Worm (Caenorhabditis elegans) whole organism, dauer: ENCODE measurements around the gene erp-44.2.

Experiments used
- unc-62 ChIP-seq: sonication (generic microtip); optimal IDR thresholded peaks from 2 replicates; lab custom pipeline; 2017; ENCODE audit warnings: missing biosample characterization, missing genetic modification reagents, missing genetic modification characterization

The erp-44.2 gene

ce11 chrIV:7834625-7835228, at the start of gene erp-44.2:
TSS of gene erp-44.2 (minus strand) at chrIV:7834675.
- TF ChIP-seq unc-62: no peak

- TF ChIP-seq unc-62: no peak
Measured at ce11 chrIV:7881726-7882125, 47.3 kb upstream of the erp-44.2 start, which contains the start of gene atic-1. TSS of gene atic-1 (plus strand) at chrIV:7882026.

- TF ChIP-seq unc-62: no peak
Measured at ce11 chrIV:7881166-7881565, 46.7 kb upstream of the erp-44.2 start.

ce11 chrIV:7879017-7879416, 44.5 kb upstream of the erp-44.2 start, which contains the start of gene srt-73:
TSS of gene srt-73 (plus strand) at chrIV:7879317.
- no peak for TF ChIP-seq unc-62

- no peak for TF ChIP-seq unc-62
Measured at ce11 chrIV:7877781-7878180, 43.3 kb upstream of the erp-44.2 start, which contains the start of gene kin-26. TSS of gene kin-26 (minus strand) at chrIV:7877881.

ce11 chrIV:7877255-7877654, 42.8 kb upstream of the erp-44.2 start:
- no peak for TF ChIP-seq unc-62

ce11 chrIV:7870451-7870850, 36.0 kb upstream of the erp-44.2 start, which contains the start of gene T06C10.3:
TSS of gene T06C10.3 (plus strand) at chrIV:7870751.
- TF ChIP-seq unc-62: no peak

- no peak for TF ChIP-seq unc-62
Measured at ce11 chrIV:7868607-7869006, 34.1 kb upstream of the erp-44.2 start, which contains the start of gene flp-10. TSS of gene flp-10 (plus strand) at chrIV:7868907.

- TF ChIP-seq unc-62: no peak
Measured at ce11 chrIV:7851291-7851690, 16.8 kb upstream of the erp-44.2 start.

- TF ChIP-seq unc-62: no peak
Measured at ce11 chrIV:7850329-7850728, 15.9 kb upstream of the erp-44.2 start.

ce11 chrIV:7849235-7849634, 14.8 kb upstream of the erp-44.2 start:
- TF ChIP-seq unc-62: no peak

ce11 chrIV:7846386-7846785, 11.9 kb upstream of the erp-44.2 start, which contains the start of gene C06A6.2:
TSS of gene C06A6.2 (plus strand) at chrIV:7846622.
- no peak for TF ChIP-seq unc-62

ce11 chrIV:7845585-7845984, 11.1 kb upstream of the erp-44.2 start:
- TF ChIP-seq unc-62: no peak

- TF ChIP-seq unc-62: no peak
Measured at ce11 chrIV:7844333-7844973, 10.0 kb upstream of the erp-44.2 start.

- no peak for TF ChIP-seq unc-62
Measured at ce11 chrIV:7841218-7841617, 6.7 kb upstream of the erp-44.2 start.

- no peak for TF ChIP-seq unc-62
Measured at ce11 chrIV:7839923-7840322, 5.4 kb upstream of the erp-44.2 start.

- no peak for TF ChIP-seq unc-62
Measured at ce11 chrIV:7838426-7838825, 4.0 kb upstream of the erp-44.2 start, which contains the start of gene C06A6.7. TSS of gene C06A6.7 (minus strand) at chrIV:7838526.

- no peak for TF ChIP-seq unc-62
Measured at ce11 chrIV:7836491-7836890, 2.0 kb upstream of the erp-44.2 start.
